Worm (Caenorhabditis elegans) whole organism, L2 larva: ENCODE data around the gene srh-118.

Experiments
- ama-1 ChIP-seq: fragments of 150-350 bp; optimal IDR thresholded peaks from 2 replicates; lab custom pipeline; 2018; ENCODE audit warnings: inconsistent platforms
- elt-1 ChIP-seq: fragments of 150-350 bp; optimal IDR thresholded peaks from 2 replicates; lab custom pipeline; 2014; ENCODE audit warnings: missing biosample characterization, missing genetic modification characterization
- elt-3 ChIP-seq: sonication (generic microtip); optimal IDR thresholded peaks from 2 replicates; lab custom pipeline; 2017; ENCODE audit warnings: missing biosample characterization, missing genetic modification characterization
- lin-39 ChIP-seq: fragments of 150-350 bp; optimal IDR thresholded peaks from 2 replicates; lab custom pipeline; 2014; ENCODE audit warnings: missing biosample characterization, missing genetic modification reagents, missing genetic modification characterization
- lsy-2 ChIP-seq, 2 experiments: fragments of 150-350 bp in 1 of 2; sonication (generic microtip) in 1 of 2; optimal IDR thresholded peaks; 2 replicates each; lab custom pipeline; 2014 to 2017; ENCODE audit warnings: missing biosample characterization in 2 of 2, missing genetic modification characterization in 2 of 2
- nhr-12 ChIP-seq: fragments of 150-350 bp; optimal IDR thresholded peaks from 2 replicates; lab custom pipeline; 2014; ENCODE audit warnings: missing biosample characterization, missing genetic modification characterization
- nhr-21 ChIP-seq: fragments of 150-350 bp; optimal IDR thresholded peaks from 2 replicates; lab custom pipeline; 2014; ENCODE audit warnings: missing biosample characterization, missing genetic modification characterization
- unc-39 ChIP-seq: fragments of 150-350 bp; optimal IDR thresholded peaks from 2 replicates; lab custom pipeline; 2014; ENCODE audit warnings: missing biosample characterization, missing genetic modification characterization

ce11 chrV:17539289-17539688 is 43.3 kb upstream of the srh-118 start:
- TF ChIP-seq ama-1 = no peak
- TF ChIP-seq unc-39 (tag; lab: Kevin White, UChicago) = no peak
- no peak for TF ChIP-seq elt-1
- no peak for TF ChIP-seq nhr-21 (tag; lab: Kevin White, UChicago)
- TF ChIP-seq lsy-2 (tag; optimal IDR thresholded peaks at IDR 0.05; lab: Kevin White, UChicago) = no peak
- no peak for TF ChIP-seq elt-3 (tag; lab: Kevin White, UChicago)
- TF ChIP-seq nhr-12 (tag; lab: Kevin White, UChicago) = no peak
- TF ChIP-seq lin-39 (tag; lab: Kevin White, UChicago) = no peak
